Worm (Caenorhabditis elegans) whole organism, L4 larva: ENCODE data around the gene C06E1.1.

Experiments
- F26F4.8 ChIP-seq: fragments of 200-800 bp; sonication (Bioruptor generic); conservative IDR thresholded peaks from 2 replicates; pipeline ENCODE4 v1.3.6; 2022; ENCODE audit warnings: missing genetic modification characterization, missing compliant biosample characterization
- T26A8.4 ChIP-seq: fragments of 200-800 bp; sonication (Bioruptor generic); IDR thresholded peaks from 2 replicates; pipeline ENCODE4 v1.3.6; 2022; ENCODE audit warnings: missing genetic modification characterization, missing compliant biosample characterization
- Y105C5A.15 ChIP-seq: fragments of 200-800 bp; sonication (Bioruptor generic); IDR thresholded peaks from 2 replicates; pipeline ENCODE4 v1.3.6; 2022; ENCODE audit warnings: missing genetic modification characterization, missing compliant biosample characterization
- Y48G9A.11 ChIP-seq: fragments of 200-800 bp; sonication (Bioruptor generic); IDR thresholded peaks from 2 replicates; pipeline ENCODE4 v1.3.6; 2022; ENCODE audit warnings: missing genetic modification reagents, missing genetic modification characterization, missing compliant biosample characterization
- Y5F2A.4 ChIP-seq: fragments of 200-800 bp; sonication (Bioruptor generic); optimal IDR thresholded peaks from 2 replicates; lab custom pipeline; 2018; ENCODE audit warnings: mild to moderate bottlenecking, missing genetic modification characterization, missing compliant biosample characterization
- Y75B8A.6 ChIP-seq: fragments of 200-800 bp; sonication (Bioruptor generic); IDR thresholded peaks from 2 replicates; pipeline ENCODE4 v1.3.6; 2022; ENCODE audit warnings: missing genetic modification reagents, missing genetic modification characterization, missing compliant biosample characterization
- aha-1 ChIP-seq: fragments of 150-350 bp; peaks from one replicate; lab custom pipeline; 2014; ENCODE audit warnings: missing biosample characterization, missing genetic modification characterization
- aly-2 ChIP-seq: sonication (generic microtip); optimal IDR thresholded peaks from 2 replicates; lab custom pipeline; 2018; ENCODE audit warnings: missing biosample characterization, missing genetic modification characterization
- ama-1 ChIP-seq: fragments of 150-350 bp; optimal IDR thresholded peaks from 2 replicates; lab custom pipeline; 2014; ENCODE audit warnings: inconsistent platforms, mixed read lengths
- ceh-32 ChIP-seq: sonication (generic microtip); optimal IDR thresholded peaks from 2 replicates; lab custom pipeline; 2016; ENCODE audit warnings: mild to moderate bottlenecking, missing genetic modification characterization, missing compliant biosample characterization; ENCODE audit not compliant: poor library complexity
- dmd-9 ChIP-seq: fragments of 200-800 bp; sonication (Bioruptor generic); IDR thresholded peaks from 2 replicates; pipeline ENCODE4 v1.3.6; 2022; ENCODE audit warnings: missing genetic modification reagents, missing genetic modification characterization, missing compliant biosample characterization
- dpl-1 ChIP-seq: fragments of 150-350 bp; optimal IDR thresholded peaks from 2 replicates; lab custom pipeline; 2014; ENCODE audit warnings: missing biosample characterization, missing genetic modification reagents, missing genetic modification characterization
- dve-1 ChIP-seq: sonication (generic microtip); optimal IDR thresholded peaks from 2 replicates; lab custom pipeline; 2017; ENCODE audit warnings: antibody characterized with exemption, mild to moderate bottlenecking, missing genetic modification characterization, missing compliant biosample characterization; ENCODE audit not compliant: insufficient read depth
- fkh-10 ChIP-seq: fragments of 150-350 bp; optimal IDR thresholded peaks from 2 replicates; lab custom pipeline; 2014; ENCODE audit warnings: missing biosample characterization, missing genetic modification reagents, missing genetic modification characterization
- fos-1 ChIP-seq: fragments of 150-350 bp; optimal IDR thresholded peaks from 2 replicates; lab custom pipeline; 2014; ENCODE audit warnings: missing biosample characterization, missing genetic modification characterization
- lim-7 ChIP-seq: fragments of 200-800 bp; sonication (Bioruptor generic); IDR thresholded peaks from 2 replicates; pipeline ENCODE4 v1.3.6; 2022; ENCODE audit warnings: missing genetic modification characterization, missing compliant biosample characterization
- lin-1 ChIP-seq: fragments of 200-800 bp; sonication (Bioruptor generic); IDR thresholded peaks from 2 replicates; pipeline ENCODE4 v1.3.6; 2022; ENCODE audit warnings: missing genetic modification reagents, missing genetic modification characterization, missing compliant biosample characterization
- lin-15B ChIP-seq: fragments of 150-350 bp; sonication (generic microtip); optimal IDR thresholded peaks from 3 replicates; lab custom pipeline; 2014; ENCODE audit warnings: missing biosample characterization, missing genetic modification characterization
- lin-38 ChIP-seq: fragments of 200-800 bp; sonication (Bioruptor generic); IDR thresholded peaks from 2 replicates; pipeline ENCODE4 v1.3.6; 2022; ENCODE audit warnings: missing genetic modification reagents, missing genetic modification characterization, missing compliant biosample characterization
- lsy-2 ChIP-seq, 2 experiments: fragments of 150-350 bp in 1 of 2; sonication (generic microtip) in 1 of 2; optimal IDR thresholded peaks; 2 replicates each; lab custom pipeline; 2014 to 2017; ENCODE audit warnings: missing biosample characterization in 2 of 2, missing genetic modification characterization in 2 of 2
- mdl-1 ChIP-seq, 2 experiments: fragments of 150-350 bp in 1 of 2; sonication (generic microtip) in 1 of 2; optimal IDR thresholded peaks; 2 replicates each; lab custom pipeline; 2014 to 2017; ENCODE audit warnings: missing biosample characterization in 2 of 2, missing genetic modification characterization in 2 of 2
- mdt-29 ChIP-seq: fragments of 200-800 bp; sonication (Bioruptor generic); IDR thresholded peaks from 2 replicates; pipeline ENCODE4 v1.3.6; 2022; ENCODE audit warnings: missing genetic modification reagents, missing genetic modification characterization, missing compliant biosample characterization
- mep-1 ChIP-seq: fragments of 150-350 bp; sonication (generic microtip); optimal IDR thresholded peaks from 3 replicates; lab custom pipeline; 2014; ENCODE audit warnings: missing biosample characterization, missing genetic modification characterization
- nhr-237 ChIP-seq: sonication (generic microtip); optimal IDR thresholded peaks from 2 replicates; lab custom pipeline; 2017; ENCODE audit warnings: missing biosample characterization, missing genetic modification characterization
- nhr-28 ChIP-seq: fragments of 150-350 bp; optimal IDR thresholded peaks from 2 replicates; lab custom pipeline; 2014; ENCODE audit warnings: missing biosample characterization, missing genetic modification characterization
- nhr-6 ChIP-seq: fragments of 150-350 bp; optimal IDR thresholded peaks from 2 replicates; lab custom pipeline; 2014; ENCODE audit warnings: missing biosample characterization, missing genetic modification characterization
- pha-4 ChIP-seq, 2 experiments: fragments of 150-350 bp in 1 of 2; fragments of 200-800 bp in 1 of 2; sonication (Bioruptor generic) in 1 of 2; IDR thresholded peaks in 1 of 2; optimal IDR thresholded peaks in 1 of 2; 2 replicates each; pipeline versions ENCODE4 v1.3.6 to Lab custom; 2014 to 2022; ENCODE audit warnings: missing genetic modification characterization in 2 of 2, missing genetic modification reagents in 2 of 2, missing biosample characterization in 1 of 2, missing compliant biosample characterization in 1 of 2
- saeg-2 ChIP-seq: fragments of 200-800 bp; sonication (Bioruptor generic); IDR thresholded peaks from 2 replicates; pipeline ENCODE4 v1.3.6; 2022; ENCODE audit warnings: missing genetic modification reagents, missing genetic modification characterization, missing compliant biosample characterization
- skn-1 ChIP-seq: fragments of 150-350 bp; optimal IDR thresholded peaks from 2 replicates; lab custom pipeline; 2014; ENCODE audit warnings: missing biosample characterization, missing genetic modification characterization
- snpc-1.2 ChIP-seq: fragments of 200-800 bp; sonication (Bioruptor generic); IDR thresholded peaks from 2 replicates; pipeline ENCODE4 v1.3.6; 2022; ENCODE audit warnings: missing genetic modification reagents, missing genetic modification characterization, missing compliant biosample characterization
- spr-3 ChIP-seq: fragments of 200-800 bp; sonication (Bioruptor generic); optimal IDR thresholded peaks from 2 replicates; lab custom pipeline; 2018; ENCODE audit warnings: mild to moderate bottlenecking, missing genetic modification characterization, missing compliant biosample characterization
- tra-1 ChIP-seq: fragments of 200-800 bp; sonication (Bioruptor generic); IDR thresholded peaks from 2 replicates; pipeline ENCODE4 v1.3.6; 2022; ENCODE audit warnings: missing genetic modification reagents, missing genetic modification characterization, missing compliant biosample characterization
- unc-39 ChIP-seq: sonication (generic microtip); optimal IDR thresholded peaks from 2 replicates; lab custom pipeline; 2017; ENCODE audit warnings: missing biosample characterization, missing genetic modification characterization
- unc-62 ChIP-seq, 3 experiments: fragments of 150-350 bp in 1 of 3; sonication (generic microtip); optimal IDR thresholded peaks in 2 of 3; peaks in 1 of 3; 1 replicate in 1 of 3; 2 replicates in 2 of 3; lab custom pipeline; 2014 to 2017; ENCODE audit warnings: missing biosample characterization in 3 of 3, missing genetic modification characterization in 3 of 3, missing genetic modification reagents in 3 of 3, missing genotype in 1 of 3
- vab-7 ChIP-seq: fragments of 200-800 bp; sonication (Bioruptor generic); IDR thresholded peaks from 2 replicates; pipeline ENCODE4 v1.3.6; 2022; ENCODE audit warnings: missing genetic modification reagents, missing genetic modification characterization, missing compliant biosample characterization
- zip-11 ChIP-seq: fragments of 200-800 bp; sonication (Bioruptor generic); IDR thresholded peaks from 2 replicates; pipeline ENCODE4 v1.3.6; 2022; ENCODE audit warnings: missing genetic modification characterization, missing compliant biosample characterization
- zip-2 ChIP-seq: fragments of 150-350 bp; optimal IDR thresholded peaks from 2 replicates; lab custom pipeline; 2014; ENCODE audit warnings: missing biosample characterization, missing genetic modification characterization
- ztf-11 ChIP-seq: fragments of 150-350 bp; optimal IDR thresholded peaks from 2 replicates; lab custom pipeline; 2014; ENCODE audit warnings: missing biosample characterization, missing genetic modification characterization

C06E1.1 gene

ce11 chrIII:8602148-8602547 lies 3.5 kb upstream of the C06E1.1 start:
- TF ChIP-seq spr-3 (GFP tag; lab: Kevin White, UChicago) (no peak), ama-1 (lab: Kevin White, UChicago) (no peak), tra-1 (no peak), saeg-2 (no peak), nhr-28 (tag; lab: Kevin White, UChicago) (no peak), Y75B8A.6 (GFP tag; lab: Robert Waterston, UW) (no peak), F26F4.8 (GFP tag; lab: Robert Waterston, UW) (no peak), Y105C5A.15 (GFP tag; lab: Robert Waterston, UW) (no peak), dve-1 (tag; lab: Kevin White, UChicago) (no peak), Y48G9A.11 (GFP tag; lab: Robert Waterston, UW) (no peak), zip-11 (no peak), skn-1 (tag; lab: Kevin White, UChicago) (no peak)

- TF ChIP-seq fkh-10 (GFP tag; lab: Kevin White, UChicago), result no peak
- no peak for TF ChIP-seq nhr-237
- no peak for TF ChIP-seq ceh-32 (tag; lab: Kevin White, UChicago)
- TF ChIP-seq lin-15B, result no peak
- TF ChIP-seq tra-1, result no peak
- no peak for TF ChIP-seq ztf-11 (tag; lab: Kevin White, UChicago)
- TF ChIP-seq vab-7, result no peak
- TF ChIP-seq spr-3 (GFP tag; lab: Kevin White, UChicago), result no peak
Observed at ce11 chrIII:8609683-8610082, 4.1 kb downstream of the C06E1.1 start, which contains the start of gene C06E1.9. Gene C06E1.9 (minus strand): TSS chrIII:8609783.

- peak; percentile 76 for TF ChIP-seq zip-2 (tag; lab: Kevin White, UChicago)
- no peak for TF ChIP-seq snpc-1.2
- no peak for TF ChIP-seq nhr-28 (tag; lab: Kevin White, UChicago)
Observed at ce11 chrIII:8611282-8611681, 5.7 kb downstream of the C06E1.1 start.

- no peak for TF ChIP-seq T26A8.4 (GFP tag; lab: Robert Waterston, UW)
- no peak for TF ChIP-seq Y5F2A.4 (GFP tag; lab: Kevin White, UChicago)
- TF ChIP-seq mep-1 (tag; lab: Kevin White, UChicago), result no peak
- no peak for TF ChIP-seq mdt-29 (GFP tag; lab: Robert Waterston, UW)
- TF ChIP-seq unc-39 (tag; lab: Kevin White, UChicago), result no peak
- TF ChIP-seq vab-7, result no peak
- no peak for TF ChIP-seq aly-2 (tag; lab: Kevin White, UChicago)
- no peak for TF ChIP-seq lin-38 (GFP tag; lab: Robert Waterston, UW)
- TF ChIP-seq unc-62 (GFP tag; optimal IDR thresholded peaks at IDR 0.05 in 1 of 2; lab: Kevin White, UChicago), result peak in 1 of 2 experiments; percentile 96
- no peak for TF ChIP-seq unc-62 (tag; optimal IDR thresholded peaks at IDR 0.05; lab: Kevin White, UChicago)
- TF ChIP-seq lin-1 (GFP tag; lab: Robert Waterston, UW), result no peak
- TF ChIP-seq aha-1 (tag; lab: Kevin White, UChicago), result peak; percentile 75
Observed at ce11 chrIII:8613573-8613972, 7.9 kb downstream of the C06E1.1 start.

ce11 chrIII:8614490-8614889 lies 8.9 kb downstream of the C06E1.1 start, which contains the start of gene rha-2:
Gene rha-2 (minus strand): TSS chrIII:8614569.
- no peak for TF ChIP-seq pha-4 (GFP tag; IDR thresholded peaks at IDR 0.05; lab: Robert Waterston, UW)
- TF ChIP-seq pha-4 (tag; optimal IDR thresholded peaks at IDR 0.05; lab: Kevin White, UChicago), result no peak
- peak; percentile 80 for TF ChIP-seq dpl-1 (GFP tag; lab: Kevin White, UChicago)
- TF ChIP-seq fos-1 (tag; lab: Kevin White, UChicago), result no peak
- TF ChIP-seq dmd-9 (GFP tag; lab: Robert Waterston, UW), result no peak
- TF ChIP-seq nhr-6 (tag; lab: Kevin White, UChicago), result no peak
- TF ChIP-seq lsy-2 (tag; optimal IDR thresholded peaks at IDR 0.05; lab: Kevin White, UChicago), result peak in 1 of 2 experiments; percentile 33
- no peak for TF ChIP-seq lim-7 (GFP tag; lab: Robert Waterston, UW)
- TF ChIP-seq aly-2 (tag; lab: Kevin White, UChicago), result no peak
- peak; percentile 86 for TF ChIP-seq lin-38 (GFP tag; lab: Robert Waterston, UW)
- TF ChIP-seq nhr-28 (tag; lab: Kevin White, UChicago), result no peak
- TF ChIP-seq dve-1 (tag; lab: Kevin White, UChicago), result no peak
- TF ChIP-seq mdl-1 (tag; optimal IDR thresholded peaks at IDR 0.05; lab: Kevin White, UChicago), result no peak
